Fruit fly (Drosophila melanogaster): Measurements from ENCODE around the gene TBC1D23.

The TBC1D23 gene

DNA sequence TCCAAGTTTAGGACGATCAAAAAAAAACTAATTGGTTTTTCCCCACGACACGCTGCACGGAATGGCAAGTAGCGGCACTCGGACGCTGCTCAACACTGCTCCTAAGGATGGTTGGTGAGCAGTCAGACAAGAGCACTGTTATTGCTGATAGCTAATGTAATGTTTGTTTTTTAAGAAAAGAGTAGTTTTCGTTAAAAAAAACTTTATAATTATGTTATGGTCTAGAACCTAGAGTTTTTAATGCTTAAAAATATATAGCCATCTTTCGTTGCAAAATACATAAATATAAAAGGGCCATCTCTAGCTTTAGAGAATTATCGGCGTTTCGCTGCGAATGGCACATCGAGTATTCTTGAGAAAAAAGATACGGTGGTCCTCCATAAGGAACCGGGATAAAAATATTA lies 43.6 kb downstream of the TBC1D23 start, which contains the start of the genes Charon and CG4887 (continued):
- TF ChIP-seq CG10209 (GFP tag; optimal IDR thresholded peaks at IDR 0.05): peak; percentile 75
- no peak for TF ChIP-seq MTF-1 (GFP tag; optimal IDR thresholded peaks at IDR 0.05; ENCODE audit: borderline replicate concordance)
- TF ChIP-seq CG10321 (GFP tag; IDR thresholded peaks at IDR 0.05): no peak
- TF ChIP-seq chif (GFP tag; optimal IDR thresholded peaks at IDR 0.05): peak; percentile 75 to 84
- peak; percentile 52 for TF ChIP-seq nom (GFP tag; optimal IDR thresholded peaks at IDR 0.05)
- peak; percentile 82 for TF ChIP-seq CG10366 (GFP tag; IDR thresholded peaks at IDR 0.05)
- no peak for TF ChIP-seq abd-A (tag; optimal IDR thresholded peaks at IDR 0.05)
- peak; percentile 72; the same call in 1 of the 3 replicates for TF ChIP-seq H15 (GFP tag; IDR thresholded peaks at IDR 0.05)
- TF ChIP-seq bab2 (GFP tag; optimal IDR thresholded peaks at IDR 0.05): peak; percentile 89
- TF ChIP-seq CG8359 (GFP tag; optimal IDR thresholded peaks at IDR 0.05; ENCODE audit: borderline replicate concordance): no peak
- peak; percentile 79 for TF ChIP-seq NC2β (GFP tag; optimal IDR thresholded peaks at IDR 0.05)
- TF ChIP-seq usp (GFP tag; optimal IDR thresholded peaks at IDR 0.05): no peak
- TF ChIP-seq CG2116 (GFP tag; optimal IDR thresholded peaks at IDR 0.05): peak; percentile 73
- TF ChIP-seq CG17361 (GFP tag; IDR thresholded peaks at IDR 0.05): no peak; the same call in 2 of the 3 replicates
- TF ChIP-seq pzg (GFP tag; optimal IDR thresholded peaks at IDR 0.05): peak; percentile 51
- peak; percentile 96 for TF ChIP-seq Med (GFP tag)
- peak; percentile 72 for TF ChIP-seq CG1792 (GFP tag; optimal IDR thresholded peaks at IDR 0.05)
- TF ChIP-seq CG10979 (tag; optimal IDR thresholded peaks at IDR 0.05): peak; percentile 71
- TF ChIP-seq p53 (GFP tag; optimal IDR thresholded peaks at IDR 0.05): peak; percentile 4
- TF ChIP-seq CG32532 (GFP tag; IDR thresholded peaks at IDR 0.05): peak; percentile 82
- TF ChIP-seq CG14050 (GFP tag; IDR thresholded peaks at IDR 0.05): peak; percentile 55; the same call in 1 of the 3 replicates
- peak; percentile 71 for TF ChIP-seq trem (tag; optimal IDR thresholded peaks at IDR 0.05)
- peak; percentile 85 for TF ChIP-seq shn (GFP tag; optimal IDR thresholded peaks at IDR 0.05)
- TF ChIP-seq fd96Cb (tag; optimal IDR thresholded peaks at IDR 0.05): peak; percentile 65
- TF ChIP-seq aop (GFP tag; IDR thresholded peaks at IDR 0.05): no peak
- peak; percentile 67 for TF ChIP-seq ERR (GFP tag; optimal IDR thresholded peaks at IDR 0.05)
- TF ChIP-seq pnt (GFP tag; optimal IDR thresholded peaks at IDR 0.05): peak; percentile 80
- TF ChIP-seq tap (tag; optimal IDR thresholded peaks at IDR 0.05): no peak
- peak; percentile 65 for TF ChIP-seq crc (GFP tag; optimal IDR thresholded peaks at IDR 0.05)
- TF ChIP-seq Nf-YC (tag; optimal IDR thresholded peaks at IDR 0.05): no peak
- TF ChIP-seq cad (GFP tag; optimal IDR thresholded peaks at IDR 0.05): no peak
- TF ChIP-seq Ptx1 (GFP tag; IDR thresholded peaks at IDR 0.05): peak; percentile 85
- no peak for TF ChIP-seq MESR4 (GFP tag; optimal IDR thresholded peaks at IDR 0.05)
- no peak for TF ChIP-seq Blimp-1 (GFP tag; optimal IDR thresholded peaks at IDR 0.05)
- TF ChIP-seq CG9609 (GFP tag; optimal IDR thresholded peaks at IDR 0.05): peak; percentile 84
- TF ChIP-seq ac (GFP tag; optimal IDR thresholded peaks at IDR 0.05): no peak
- TF ChIP-seq eve (GFP tag; optimal IDR thresholded peaks at IDR 0.05): no peak
- TF ChIP-seq pum (GFP tag; optimal IDR thresholded peaks at IDR 0.05): peak; percentile 90
- no peak for TF ChIP-seq dmrt99B (tag; optimal IDR thresholded peaks at IDR 0.05)
- peak; percentile 19 for TF ChIP-seq CG17912 (GFP tag; optimal IDR thresholded peaks at IDR 0.05)
- TF ChIP-seq Scr (GFP tag; IDR thresholded peaks at IDR 0.05; ENCODE audit: partially characterized antibody): peak; percentile 82
- TF ChIP-seq pros (GFP tag; optimal IDR thresholded peaks at IDR 0.05): no peak
- TF ChIP-seq CG11247 (GFP tag; IDR thresholded peaks at IDR 0.05): peak; percentile 79
- TF ChIP-seq tll (GFP tag; optimal IDR thresholded peaks at IDR 0.05): peak in 1 of 2 experiments; percentile 4
- no peak for TF ChIP-seq Hr39 (optimal IDR thresholded peaks at IDR 0.05)
- peak; percentile 64 for TF ChIP-seq HLH3B (GFP tag; IDR thresholded peaks at IDR 0.05)
- peak; percentile 87 for TF ChIP-seq fu2 (GFP tag; optimal IDR thresholded peaks at IDR 0.05)
- peak in 1 of 3 experiments; percentile 82 for TF ChIP-seq lola (GFP tag; optimal IDR thresholded peaks at IDR 0.05)
- TF ChIP-seq CG12236 (GFP tag; optimal IDR thresholded peaks at IDR 0.05): peak; percentile 40
- no peak for TF ChIP-seq CG3065 (GFP tag; optimal IDR thresholded peaks at IDR 0.05)
- TF ChIP-seq CG15073 (GFP tag; optimal IDR thresholded peaks at IDR 0.05): no peak

All from whole organism, embryonic.